Fruit fly (Drosophila melanogaster): ENCODE measurements around the gene CG34179.
A peak's percentile ranks its signal among the peaks of the same experiment; 100 is the strongest.

CG34179 gene

DNA sequence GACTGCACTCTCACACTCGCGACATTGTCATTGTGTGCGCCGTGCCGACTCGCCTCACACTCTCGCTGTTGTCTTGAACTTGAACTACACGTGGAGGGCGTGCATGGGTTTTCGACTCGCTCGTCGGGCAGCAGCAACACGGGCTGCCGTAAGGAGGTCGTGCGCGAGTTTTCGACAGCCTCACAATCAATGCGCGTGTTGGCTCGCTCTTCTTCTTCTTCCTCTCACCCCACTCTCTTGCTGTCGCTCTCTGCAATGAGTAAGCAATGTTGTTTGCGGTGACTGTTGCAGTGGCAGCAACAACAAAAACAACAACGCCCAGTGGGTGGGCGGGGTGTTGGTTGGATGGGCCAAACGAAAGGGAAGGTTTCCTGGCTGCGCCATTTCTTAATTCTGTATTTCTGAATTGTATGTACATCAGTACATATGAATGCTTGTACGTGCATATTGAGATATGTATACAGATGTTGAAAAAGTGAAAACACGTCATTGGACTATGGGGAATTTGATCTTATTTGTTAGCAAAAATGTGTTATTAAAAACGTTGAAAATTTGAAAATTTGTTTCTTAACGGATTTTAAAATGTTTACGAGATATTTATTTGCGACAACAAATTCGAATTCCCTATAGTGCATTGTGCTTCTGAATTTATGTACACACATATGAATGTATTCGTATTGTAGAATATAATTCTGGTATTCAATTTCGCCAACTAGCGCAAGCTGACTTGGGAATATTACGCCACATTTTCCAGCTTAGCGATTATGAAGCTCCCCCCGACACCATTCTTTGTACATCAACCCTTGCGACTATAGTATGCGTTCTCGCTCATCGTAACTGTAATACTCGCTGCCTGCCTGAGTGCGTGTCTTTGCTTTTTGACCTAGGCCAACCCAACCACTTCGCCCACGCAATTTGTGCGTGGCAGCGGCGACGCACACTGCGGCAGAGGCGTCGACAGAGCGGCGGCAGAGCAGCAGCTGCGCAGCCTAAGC, 40.2 kb upstream of the CG34179 start (continued):
- TF ChIP-seq Hr83 (GFP tag; optimal IDR thresholded peaks at IDR 0.05; ENCODE audit: poor library complexity, severe bottlenecking): peak; percentile 9
- TF ChIP-seq woc (GFP tag; optimal IDR thresholded peaks at IDR 0.05): no peak
- peak; percentile 27 for TF ChIP-seq rgr (GFP tag; optimal IDR thresholded peaks at IDR 0.05)
- peak; percentile 21 for TF ChIP-seq CG9705 (GFP tag; optimal IDR thresholded peaks at IDR 0.05)
- TF ChIP-seq tai (GFP tag; optimal IDR thresholded peaks at IDR 0.05): peak; percentile 98
- peak; percentile 6 for TF ChIP-seq ey (GFP tag; optimal IDR thresholded peaks at IDR 0.05)
- peak; percentile 95 for TF ChIP-seq h (GFP tag; optimal IDR thresholded peaks at IDR 0.05)
- TF ChIP-seq psq (GFP tag; optimal IDR thresholded peaks at IDR 0.05): peak; percentile 56
- TF ChIP-seq fru (GFP tag; optimal IDR thresholded peaks at IDR 0.05): peak; percentile 46
- no peak for TF ChIP-seq pan (optimal IDR thresholded peaks at IDR 0.05)
- TF ChIP-seq usp (GFP tag; optimal IDR thresholded peaks at IDR 0.05): no peak
- no peak for TF ChIP-seq Dfd (GFP tag; optimal IDR thresholded peaks at IDR 0.05)
- no peak for TF ChIP-seq dmrt93B (GFP tag; optimal IDR thresholded peaks at IDR 0.05)
- TF ChIP-seq sage (GFP tag; optimal IDR thresholded peaks at IDR 0.05): peak; percentile 29

dm6 chr2L:6087685-6088084, 39.2 kb upstream of the CG34179 start:
- TF ChIP-seq Hr83 (GFP tag; optimal IDR thresholded peaks at IDR 0.05; ENCODE audit: poor library complexity, severe bottlenecking) (peak; percentile 64), lola (GFP tag; optimal IDR thresholded peaks at IDR 0.05) (no peak), brk (GFP tag; optimal IDR thresholded peaks at IDR 0.05) (no peak), Hr78 (GFP tag; optimal IDR thresholded peaks at IDR 0.05) (no peak), dsf (GFP tag; optimal IDR thresholded peaks at IDR 0.05; ENCODE audit: borderline replicate concordance) (no peak), jim (GFP tag; optimal IDR thresholded peaks at IDR 0.05) (peak; percentile 26), Vsx2 (GFP tag; optimal IDR thresholded peaks at IDR 0.05; ENCODE audit: partially characterized antibody) (no peak), Mio (GFP tag; optimal IDR thresholded peaks at IDR 0.05) (no peak), usp (GFP tag; optimal IDR thresholded peaks at IDR 0.05) (no peak), dmrt93B (GFP tag; optimal IDR thresholded peaks at IDR 0.05) (no peak), Abd-B (GFP tag; optimal IDR thresholded peaks at IDR 0.05) (no peak), Rel (GFP tag; optimal IDR thresholded peaks at IDR 0.05) (no peak), Rel (tag; optimal IDR thresholded peaks at IDR 0.05) (peak; percentile 88), GATAd (GFP tag; optimal IDR thresholded peaks at IDR 0.05) (no peak), woc (GFP tag; optimal IDR thresholded peaks at IDR 0.05) (no peak), psq (GFP tag; optimal IDR thresholded peaks at IDR 0.05) (no peak), CG9705 (GFP tag; optimal IDR thresholded peaks at IDR 0.05) (no peak), HLH106 (tag; optimal IDR thresholded peaks at IDR 0.05) (no peak), Dfd (GFP tag; optimal IDR thresholded peaks at IDR 0.05) (no peak), Jra (GFP tag; optimal IDR thresholded peaks at IDR 0.05) (no peak), pan (optimal IDR thresholded peaks at IDR 0.05) (no peak), foxo (GFP tag; optimal IDR thresholded peaks at IDR 0.05) (no peak), tai (GFP tag; optimal IDR thresholded peaks at IDR 0.05) (no peak), ey (GFP tag; optimal IDR thresholded peaks at IDR 0.05) (no peak), CrebA (GFP tag; optimal IDR thresholded peaks at IDR 0.05; ENCODE audit: borderline replicate concordance) (no peak), Dif (GFP tag; optimal IDR thresholded peaks at IDR 0.05; ENCODE audit: partially characterized antibody) (peak; percentile 24), Hnf4 (GFP tag; optimal IDR thresholded peaks at IDR 0.05) (no peak), sv (GFP tag; optimal IDR thresholded peaks at IDR 0.05) (no peak), Myc (optimal IDR thresholded peaks at IDR 0.05) (no peak), fru (GFP tag; optimal IDR thresholded peaks at IDR 0.05) (no peak), N (GFP tag; optimal IDR thresholded peaks at IDR 0.05) (no peak), sage (GFP tag; optimal IDR thresholded peaks at IDR 0.05) (no peak), h (GFP tag; optimal IDR thresholded peaks at IDR 0.05) (no peak), CG32264 (GFP tag; optimal IDR thresholded peaks at IDR 0.05) (no peak), br (GFP tag; optimal IDR thresholded peaks at IDR 0.05) (peak; percentile 12), dl (GFP tag; optimal IDR thresholded peaks at IDR 0.05; ENCODE audit: insufficient read depth in 1 of 2, partially characterized antibody in 2 of 2) (no peak), Sp1 (GFP tag; optimal IDR thresholded peaks at IDR 0.05) (peak; percentile 18), OdsH (GFP tag; optimal IDR thresholded peaks at IDR 0.05) (no peak), rgr (GFP tag; optimal IDR thresholded peaks at IDR 0.05) (no peak)

Measured in whole organism, wandering third instar larva.